Fruit fly (Drosophila melanogaster): ENCODE measurements around the gene lobo.
A peak's percentile ranks its signal among the peaks of the same experiment; 100 is the strongest.

Gene lobo

dm6 chr3R:25193726-25194204 lies at the start of gene lobo:
Gene lobo (minus strand): TSS chr3R:25193776.
- TF ChIP-seq CG16779 (tag; optimal IDR thresholded peaks at IDR 0.05) (no peak), esn (GFP tag; optimal IDR thresholded peaks at IDR 0.05) (no peak), CG31627 (GFP tag; optimal IDR thresholded peaks at IDR 0.05) (peak; percentile 15), pdm3 (GFP tag; optimal IDR thresholded peaks at IDR 0.05) (peak; percentile 20), Sox14 (GFP tag; optimal IDR thresholded peaks at IDR 0.05) (no peak), CG11902 (GFP tag; optimal IDR thresholded peaks at IDR 0.05) (no peak), spab (GFP tag; optimal IDR thresholded peaks at IDR 0.05) (no peak), CG6276 (GFP tag; optimal IDR thresholded peaks at IDR 0.05) (no peak), CG6808 (GFP tag; optimal IDR thresholded peaks at IDR 0.05) (no peak), CG6163 (GFP tag; IDR thresholded peaks at IDR 0.05) (peak; percentile 66; the same call in 2 of the 3 replicates), CG8632 (GFP tag; optimal IDR thresholded peaks at IDR 0.05) (no peak), lz (GFP tag; optimal IDR thresholded peaks at IDR 0.05) (peak; percentile 27), eg (GFP tag; IDR thresholded peaks at IDR 0.05) (no peak), CG6854 (GFP tag; optimal IDR thresholded peaks at IDR 0.05) (peak; percentile 96), Sox15 (GFP tag; optimal IDR thresholded peaks at IDR 0.05) (no peak), CG9139 (GFP tag; optimal IDR thresholded peaks at IDR 0.05) (no peak), CG11294 (GFP tag; IDR thresholded peaks at IDR 0.05) (no peak), CG3032 (tag; optimal IDR thresholded peaks at IDR 0.05) (peak; percentile 33), CG8119 (GFP tag; IDR thresholded peaks at IDR 0.05) (no peak), OdsH (GFP tag; optimal IDR thresholded peaks at IDR 0.05) (peak; percentile 22), vri (GFP tag; optimal IDR thresholded peaks at IDR 0.05) (no peak), ss (GFP tag; optimal IDR thresholded peaks at IDR 0.05) (no peak), CG11762 (GFP tag; optimal IDR thresholded peaks at IDR 0.05; ENCODE audit: insufficient read depth) (no peak), cyc (GFP tag; optimal IDR thresholded peaks at IDR 0.05) (peak; percentile 6), salr (GFP tag; optimal IDR thresholded peaks at IDR 0.05) (no peak), achi (GFP tag; optimal IDR thresholded peaks at IDR 0.05) (no peak), Lpt (GFP tag; optimal IDR thresholded peaks at IDR 0.05) (no peak), CG6792 (GFP tag; optimal IDR thresholded peaks at IDR 0.05) (no peak), CG3919 (GFP tag; optimal IDR thresholded peaks at IDR 0.05) (no peak), Sox102F (GFP tag; optimal IDR thresholded peaks at IDR 0.05) (no peak), Eip93F (GFP tag; optimal IDR thresholded peaks at IDR 0.05) (no peak), Eip75B (GFP tag; optimal IDR thresholded peaks at IDR 0.05) (peak; percentile 25), Ets96B (tag; optimal IDR thresholded peaks at IDR 0.05) (no peak), svp (GFP tag) (no peak), CG8319 (GFP tag; optimal IDR thresholded peaks at IDR 0.05) (no peak), CG7368 (GFP tag; optimal IDR thresholded peaks at IDR 0.05) (no peak), dac (GFP tag; optimal IDR thresholded peaks at IDR 0.05) (no peak), Met (GFP tag; optimal IDR thresholded peaks at IDR 0.05) (peak; percentile 35), fd59A (GFP tag; optimal IDR thresholded peaks at IDR 0.05) (no peak), fkh (GFP tag; optimal IDR thresholded peaks at IDR 0.05) (no peak), topi (GFP tag; optimal IDR thresholded peaks at IDR 0.05) (no peak), Ets21C (GFP tag; optimal IDR thresholded peaks at IDR 0.05) (no peak), fd85E (GFP tag; optimal IDR thresholded peaks at IDR 0.05) (no peak), dsx (GFP tag; optimal IDR thresholded peaks at IDR 0.05; ENCODE audit: poor library complexity, severe bottlenecking) (no peak), net (GFP tag; optimal IDR thresholded peaks at IDR 0.05) (no peak), Eip78C (GFP tag) (peak; percentile 54), CG4318 (GFP tag; optimal IDR thresholded peaks at IDR 0.05) (no peak), Hr38 (GFP tag; optimal IDR thresholded peaks at IDR 0.05) (no peak), Hr39 (GFP tag; optimal IDR thresholded peaks at IDR 0.05) (peak; percentile 34), CG32006 (GFP tag; optimal IDR thresholded peaks at IDR 0.05) (no peak), CG1621 (tag; optimal IDR thresholded peaks at IDR 0.05) (no peak), CG34406 (GFP tag; optimal IDR thresholded peaks at IDR 0.05) (no peak), CG10631 (GFP tag; optimal IDR thresholded peaks at IDR 0.05) (no peak)
